Worm (Caenorhabditis elegans): ENCODE results near the gene C25F9.15.

- TF ChIP-seq T22C8.4 (GFP tag; IDR thresholded peaks at IDR 0.05) = no peak
- TF ChIP-seq ref-1 (GFP tag; conservative IDR thresholded peaks at IDR 0.05) = no peak
Observed at ce11 chrV:19380968-19381367, 37.0 kb upstream of the C25F9.15 start, which contains the start of gene srw-84.

Data from whole organism, midembryonic.